Fruit fly (Drosophila melanogaster): ENCODE measurements around the gene CG14340.

DNA sequence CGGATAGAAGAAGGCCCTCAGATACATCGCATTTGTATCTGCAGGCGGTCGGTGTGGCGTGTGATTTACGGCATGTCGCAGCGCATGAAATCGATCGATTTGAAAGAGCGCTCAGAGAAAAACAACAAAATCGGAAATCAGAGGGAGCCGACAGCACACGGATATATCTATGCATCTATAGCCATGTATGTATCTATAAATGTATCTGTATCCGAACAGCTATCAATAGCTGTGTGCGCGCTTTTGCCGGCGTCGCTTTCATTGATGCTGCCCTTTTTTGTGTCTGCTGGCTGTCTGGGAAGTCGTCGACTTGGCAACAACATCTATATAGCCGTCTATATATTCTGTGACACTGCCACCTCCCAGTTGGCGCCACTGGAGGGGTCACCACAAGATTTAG, 48.2 kb upstream of the CG14340 start:
- no peak for TF ChIP-seq CG8478 (optimal IDR thresholded peaks at IDR 0.05)
- no peak for TF ChIP-seq CTCF (optimal IDR thresholded peaks at IDR 0.05)
